Worm (Caenorhabditis elegans) whole organism, young adult: ENCODE data around the gene wnk-1.

ENCODE experiments used
- B0261.1 ChIP-seq: sonication (generic microtip); optimal IDR thresholded peaks from 2 replicates; lab custom pipeline; 2016; ENCODE audit warnings: mild to moderate bottlenecking, missing genetic modification characterization, moderate library complexity, missing compliant biosample characterization
- C06A6.2 ChIP-seq: fragments of 200-800 bp; sonication (Bioruptor generic); conservative IDR thresholded peaks from 2 replicates; pipeline ENCODE4 v1.3.6; 2022; ENCODE audit warnings: missing genetic modification characterization, missing compliant biosample characterization
- F10E7.11 ChIP-seq: sonication (generic microtip); optimal IDR thresholded peaks from 2 replicates; lab custom pipeline; 2017; ENCODE audit warnings: mild to moderate bottlenecking, missing genetic modification characterization, moderate library complexity, missing compliant biosample characterization
- F22D6.2 ChIP-seq: sonication (generic microtip); optimal IDR thresholded peaks from 2 replicates; lab custom pipeline; 2016; ENCODE audit warnings: mild to moderate bottlenecking, missing genetic modification characterization, missing compliant biosample characterization
- F49E8.2 ChIP-seq: sonication (generic microtip); optimal IDR thresholded peaks from 3 replicates; lab custom pipeline; 2017; ENCODE audit warnings: missing genetic modification characterization, mild to moderate bottlenecking, missing compliant biosample characterization, antibody characterized with exemption, moderate library complexity; ENCODE audit not compliant: insufficient read depth
- Y79H2A.3 ChIP-seq: fragments of 200-800 bp; sonication (Bioruptor generic); conservative IDR thresholded peaks from 2 replicates; pipeline ENCODE4 v1.3.6; 2022; ENCODE audit warnings: missing genetic modification reagents, missing genetic modification characterization, missing compliant biosample characterization
- aptf-2 ChIP-seq: fragments of 200-800 bp; sonication (Bioruptor generic); conservative IDR thresholded peaks from 2 replicates; pipeline ENCODE4 v1.3.6; 2022; ENCODE audit warnings: missing genetic modification reagents, missing genetic modification characterization, missing compliant biosample characterization
- aptf-3 ChIP-seq: fragments of 200-800 bp; sonication (Bioruptor generic); IDR thresholded peaks from 2 replicates; pipeline ENCODE4 v1.3.6; 2022; ENCODE audit warnings: missing genetic modification characterization, missing compliant biosample characterization
- attf-3 ChIP-seq: fragments of 200-800 bp; sonication (Bioruptor generic); conservative IDR thresholded peaks from 2 replicates; pipeline ENCODE4 v1.3.6; 2022; ENCODE audit warnings: missing genetic modification reagents, missing genetic modification characterization, missing compliant biosample characterization
- attf-5 ChIP-seq: fragments of 200-800 bp; sonication (Bioruptor generic); optimal IDR thresholded peaks from 2 replicates; lab custom pipeline; 2018; ENCODE audit warnings: mild to moderate bottlenecking, missing genetic modification characterization, missing compliant biosample characterization
- attf-6 ChIP-seq: fragments of 200-800 bp; sonication (Bioruptor generic); IDR thresholded peaks from 2 replicates; pipeline ENCODE4 v1.3.6; 2022; ENCODE audit warnings: missing genetic modification reagents, missing genetic modification characterization, missing compliant biosample characterization
- cebp-1 ChIP-seq, 2 experiments: fragments of 200-800 bp in 1 of 2; sonication (Bioruptor generic) in 1 of 2; sonication (generic microtip) in 1 of 2; IDR thresholded peaks in 1 of 2; optimal IDR thresholded peaks in 1 of 2; 2 replicates each; pipeline versions ENCODE4 v1.3.6 to Lab custom; 2017 to 2022; ENCODE audit warnings: missing compliant biosample characterization in 2 of 2, missing genetic modification characterization in 2 of 2, mild to moderate bottlenecking in 1 of 2, missing genetic modification reagents in 1 of 2, moderate library complexity in 1 of 2
- cebp-2 ChIP-seq: fragments of 200-800 bp; sonication (Bioruptor generic); IDR thresholded peaks from 2 replicates; pipeline ENCODE4 v1.3.6; 2022; ENCODE audit warnings: missing genetic modification characterization, missing compliant biosample characterization
- ceh-79 ChIP-seq: sonication (generic microtip); optimal IDR thresholded peaks from 2 replicates; lab custom pipeline; 2017; ENCODE audit warnings: mild to moderate bottlenecking, missing genetic modification characterization, missing compliant biosample characterization
- efl-1 ChIP-seq: fragments of 150-350 bp; optimal IDR thresholded peaks from 2 replicates; lab custom pipeline; 2014; ENCODE audit warnings: missing biosample characterization, missing genetic modification reagents, missing genetic modification characterization
- egrh-3 ChIP-seq: fragments of 200-800 bp; sonication (Bioruptor generic); IDR thresholded peaks from 2 replicates; pipeline ENCODE4 v1.3.6; 2022; ENCODE audit warnings: missing genetic modification reagents, missing genetic modification characterization, missing compliant biosample characterization
- ekl-4 ChIP-seq: fragments of 200-800 bp; sonication (Bioruptor generic); IDR thresholded peaks from 2 replicates; pipeline ENCODE4 v1.3.6; 2022; ENCODE audit warnings: missing genetic modification reagents, missing genetic modification characterization, missing compliant biosample characterization
- fkh-3 ChIP-seq: sonication (generic microtip); optimal IDR thresholded peaks from 2 replicates; lab custom pipeline; 2016; ENCODE audit warnings: mild to moderate bottlenecking, missing genetic modification characterization, missing compliant biosample characterization
- gei-17 ChIP-seq: fragments of 200-800 bp; sonication (Bioruptor generic); optimal IDR thresholded peaks from 2 replicates; lab custom pipeline; 2018; ENCODE audit warnings: mild to moderate bottlenecking, missing genetic modification characterization, missing compliant biosample characterization
- hmg-1.2 ChIP-seq: fragments of 200-800 bp; sonication (Bioruptor generic); IDR thresholded peaks from 2 replicates; pipeline ENCODE4 v1.3.6; 2022; ENCODE audit warnings: missing genetic modification reagents, missing genetic modification characterization, missing compliant biosample characterization
- hsf-1 ChIP-seq: fragments of 200-800 bp; sonication (Bioruptor generic); IDR thresholded peaks from 2 replicates; pipeline ENCODE4 v1.3.6; 2022; ENCODE audit warnings: missing genetic modification reagents, missing genetic modification characterization, missing compliant biosample characterization
- let-526 ChIP-seq: fragments of 200-800 bp; sonication (Bioruptor generic); IDR thresholded peaks from 2 replicates; pipeline ENCODE4 v1.3.6; 2022; ENCODE audit warnings: missing genetic modification reagents, missing genetic modification characterization, missing compliant biosample characterization
- let-607 ChIP-seq, 2 experiments: fragments of 200-800 bp in 1 of 2; sonication (Bioruptor generic) in 1 of 2; sonication (generic microtip) in 1 of 2; optimal IDR thresholded peaks; 2 replicates each; lab custom pipeline; 2016 to 2018; ENCODE audit warnings: mild to moderate bottlenecking in 2 of 2, missing compliant biosample characterization in 2 of 2, missing genetic modification characterization in 2 of 2, moderate library complexity in 2 of 2, missing genotype in 1 of 2
- lin-26 ChIP-seq: fragments of 200-800 bp; sonication (Bioruptor generic); IDR thresholded peaks from 2 replicates; pipeline ENCODE4 v1.3.6; 2022; ENCODE audit warnings: missing genetic modification reagents, missing genetic modification characterization, missing compliant biosample characterization
- lin-40 ChIP-seq: sonication (generic microtip); optimal IDR thresholded peaks from 2 replicates; lab custom pipeline; 2016; ENCODE audit warnings: missing genetic modification characterization, mild to moderate bottlenecking, missing compliant biosample characterization, missing genotype, missing genetic modification reagents
- lin-54 ChIP-seq: fragments of 200-800 bp; sonication (Bioruptor generic); optimal IDR thresholded peaks from 2 replicates; lab custom pipeline; 2018; ENCODE audit warnings: mild to moderate bottlenecking, missing genetic modification characterization, missing compliant biosample characterization
- madf-10 ChIP-seq: sonication (generic microtip); optimal IDR thresholded peaks from 2 replicates; lab custom pipeline; 2016; ENCODE audit warnings: mild to moderate bottlenecking, missing genetic modification characterization, missing compliant biosample characterization
- mxl-1 ChIP-seq: sonication (generic microtip); optimal IDR thresholded peaks from 2 replicates; lab custom pipeline; 2016; ENCODE audit warnings: missing genetic modification characterization, missing compliant biosample characterization
- nfya-1 ChIP-seq: sonication (generic microtip); optimal IDR thresholded peaks from 2 replicates; lab custom pipeline; 2017; ENCODE audit warnings: antibody characterized with exemption, missing compliant biosample characterization, missing genetic modification characterization, borderline replicate concordance; ENCODE audit not compliant: insufficient read depth
- nhr-27 ChIP-seq: fragments of 200-800 bp; sonication (Bioruptor generic); optimal IDR thresholded peaks from 2 replicates; lab custom pipeline; 2018; ENCODE audit warnings: mild to moderate bottlenecking, missing genetic modification characterization, moderate library complexity, missing compliant biosample characterization
- nhr-80 ChIP-seq: sonication (generic microtip); optimal IDR thresholded peaks from 2 replicates; lab custom pipeline; 2016; ENCODE audit warnings: missing genetic modification characterization, missing compliant biosample characterization
- nhr-90 ChIP-seq: sonication (generic microtip); optimal IDR thresholded peaks from 2 replicates; lab custom pipeline; 2016; ENCODE audit warnings: missing genotype, mild to moderate bottlenecking, missing genetic modification characterization, missing compliant biosample characterization
- pbrm-1 ChIP-seq: fragments of 200-800 bp; sonication (Bioruptor generic); IDR thresholded peaks from 2 replicates; pipeline ENCODE4 v1.3.6; 2022; ENCODE audit warnings: missing genetic modification reagents, missing genetic modification characterization, missing compliant biosample characterization
- pha-4 ChIP-seq: fragments of 150-350 bp; sonication (generic microtip); optimal IDR thresholded peaks from 2 replicates; lab custom pipeline; 2014; ENCODE audit warnings: missing biosample characterization, missing genetic modification reagents, missing genetic modification characterization
- rec-8 ChIP-seq, 2 experiments: sonication (generic microtip); optimal IDR thresholded peaks; 2 replicates each; lab custom pipeline; 2016; ENCODE audit warnings: mild to moderate bottlenecking in 2 of 2, missing genetic modification characterization in 2 of 2, missing genetic modification reagents in 2 of 2, missing genotype in 2 of 2, missing biosample characterization in 1 of 2, missing compliant biosample characterization in 1 of 2, moderate library complexity in 1 of 2
- repo-1 ChIP-seq: sonication (generic microtip); optimal IDR thresholded peaks from 2 replicates; lab custom pipeline; 2017; ENCODE audit warnings: mild to moderate bottlenecking, missing genetic modification characterization, missing compliant biosample characterization
- sdz-38 ChIP-seq: sonication (generic microtip); optimal IDR thresholded peaks from 2 replicates; lab custom pipeline; 2016; ENCODE audit warnings: missing genotype, missing genetic modification characterization, missing compliant biosample characterization
- sea-2 ChIP-seq: fragments of 200-800 bp; sonication (Bioruptor generic); IDR thresholded peaks from 2 replicates; pipeline ENCODE4 v1.3.6; 2022; ENCODE audit warnings: missing genetic modification characterization, missing compliant biosample characterization
- snpc-1.3 ChIP-seq: sonication (generic microtip); optimal IDR thresholded peaks from 2 replicates; lab custom pipeline; 2017; ENCODE audit warnings: missing genetic modification characterization, mild to moderate bottlenecking, missing compliant biosample characterization, antibody characterized with exemption, moderate library complexity, missing genotype, missing genetic modification reagents; ENCODE audit not compliant: insufficient read depth
- somi-1 ChIP-seq: fragments of 200-800 bp; sonication (Bioruptor generic); optimal IDR thresholded peaks from 2 replicates; lab custom pipeline; 2018; ENCODE audit warnings: mild to moderate bottlenecking, missing genetic modification characterization, missing compliant biosample characterization
- tbp1 ChIP-seq: fragments of 200-800 bp; sonication (Bioruptor generic); optimal IDR thresholded peaks from 2 replicates; lab custom pipeline; 2018; ENCODE audit warnings: mild to moderate bottlenecking, missing genetic modification characterization, missing compliant biosample characterization
- tbx-9 ChIP-seq: sonication (generic microtip); optimal IDR thresholded peaks from 2 replicates; lab custom pipeline; 2016; ENCODE audit warnings: borderline replicate concordance, missing genetic modification characterization, inconsistent platforms, missing compliant biosample characterization
- ztf-18 ChIP-seq: sonication (generic microtip); optimal IDR thresholded peaks from 2 replicates; lab custom pipeline; 2016; ENCODE audit warnings: missing genotype, mild to moderate bottlenecking, missing genetic modification characterization, missing compliant biosample characterization
- ztf-25 ChIP-seq: fragments of 200-800 bp; sonication (Bioruptor generic); IDR thresholded peaks from 2 replicates; pipeline ENCODE4 v1.3.6; 2022; ENCODE audit warnings: missing genetic modification reagents, missing genetic modification characterization, missing compliant biosample characterization
- ztf-6 ChIP-seq: fragments of 200-800 bp; sonication (Bioruptor generic); IDR thresholded peaks from 2 replicates; pipeline ENCODE4 v1.3.6; 2022; ENCODE audit warnings: missing genetic modification reagents, missing genetic modification characterization, missing compliant biosample characterization

Gene wnk-1

DNA sequence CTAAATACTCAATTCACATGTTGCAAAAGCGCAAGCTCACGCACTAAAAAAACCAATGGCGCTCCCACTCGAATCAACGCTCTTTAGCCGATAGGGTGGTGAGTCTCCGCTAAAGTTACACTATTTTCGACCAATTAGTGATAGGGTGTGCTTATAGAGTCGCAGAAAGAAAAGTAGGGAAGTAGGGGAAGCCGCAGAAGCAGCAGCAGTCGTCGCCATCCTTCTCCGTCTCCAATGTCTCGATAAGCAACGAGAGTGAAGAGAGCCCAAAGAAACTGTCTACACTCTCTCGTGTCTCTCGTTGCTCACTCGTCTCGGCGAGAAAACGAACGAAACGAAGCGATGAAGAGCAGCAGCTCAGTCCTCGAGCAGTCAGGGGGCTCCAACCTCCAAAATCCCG lies 3.1 kb upstream of the wnk-1 start (continued):
- TF ChIP-seq ztf-18 (tag; lab: Kevin White, UChicago) (no peak), F49E8.2 (tag; lab: Kevin White, UChicago) (no peak), attf-6 (GFP tag; lab: Robert Waterston, UW) (no peak), pha-4 (tag; lab: Kevin White, UChicago) (no peak), attf-3 (GFP tag; lab: Robert Waterston, UW) (no peak), tbx-9 (tag; lab: Kevin White, UChicago) (no peak), nfya-1 (tag; lab: Kevin White, UChicago) (no peak), ceh-79 (tag; lab: Kevin White, UChicago) (no peak), gei-17 (GFP tag; lab: Kevin White, UChicago) (no peak), somi-1 (GFP tag; lab: Kevin White, UChicago) (no peak), B0261.1 (no peak), fkh-3 (tag; lab: Kevin White, UChicago) (no peak), snpc-1.3 (tag; lab: Kevin White, UChicago) (no peak), tbp1 (GFP tag; lab: Kevin White, UChicago) (peak; percentile 7), hmg-1.2 (GFP tag; lab: Robert Waterston, UW) (peak; percentile 61; the same call in 1 of the 2 replicates), ekl-4 (GFP tag; lab: Robert Waterston, UW) (no peak)

ce11 chrIV:9198136-9198535 lies 1.8 kb upstream of the wnk-1 start:
- TF ChIP-seq C06A6.2 (GFP tag; lab: Robert Waterston, UW) (no peak), lin-54 (GFP tag; lab: Kevin White, UChicago) (peak; percentile 34), Y79H2A.3 (GFP tag; lab: Robert Waterston, UW) (0 out of 2 replicates have a peak, but pooled peaks have one; percentile 18), hmg-1.2 (GFP tag; lab: Robert Waterston, UW) (no peak; the same call in 1 of the 2 replicates), hsf-1 (peak; percentile 69; the same call in 1 of the 2 replicates), madf-10 (tag; lab: Kevin White, UChicago) (peak; percentile 17), lin-40 (peak; percentile 60), ceh-79 (tag; lab: Kevin White, UChicago) (no peak), nhr-90 (peak; percentile 18), let-526 (peak; percentile 78; the same call in 1 of the 2 replicates), ztf-6 (no peak), repo-1 (tag; lab: Kevin White, UChicago) (no peak), lin-26 (GFP tag; lab: Robert Waterston, UW) (0 out of 2 replicates have a peak, but pooled peaks have one; percentile 42), rec-8 (tag; optimal IDR thresholded peaks at IDR 0.05; lab: Kevin White, UChicago) (no peak), cebp-1 (GFP tag; IDR thresholded peaks at IDR 0.05; lab: Robert Waterston, UW) (no peak), cebp-1 (tag; optimal IDR thresholded peaks at IDR 0.05; lab: Kevin White, UChicago) (peak; percentile 70), snpc-1.3 (tag; lab: Kevin White, UChicago) (no peak), attf-5 (GFP tag; lab: Kevin White, UChicago) (peak; percentile 54), gei-17 (GFP tag; lab: Kevin White, UChicago) (no peak), nhr-27 (tag; lab: Kevin White, UChicago) (no peak), ztf-25 (GFP tag; lab: Robert Waterston, UW) (0 out of 2 replicates have a peak, but pooled peaks have one; percentile 24), egrh-3 (GFP tag; lab: Robert Waterston, UW) (no peak), nhr-80 (tag; lab: Kevin White, UChicago) (peak; percentile 69), let-607 (tag; optimal IDR thresholded peaks at IDR 0.05; lab: Kevin White, UChicago) (peak in 1 of 2 experiments; percentile 20), F22D6.2 (tag; lab: Kevin White, UChicago) (no peak), aptf-3 (GFP tag; lab: Robert Waterston, UW) (no peak), sdz-38 (tag; lab: Kevin White, UChicago) (no peak), pbrm-1 (0 out of 2 replicates have a peak, but pooled peaks have one; percentile 22), efl-1 (no peak), cebp-2 (GFP tag; lab: Robert Waterston, UW) (no peak), somi-1 (GFP tag; lab: Kevin White, UChicago) (peak; percentile 78), sea-2 (GFP tag; lab: Robert Waterston, UW) (no peak), F10E7.11 (tag; lab: Kevin White, UChicago) (no peak), aptf-2 (GFP tag; lab: Robert Waterston, UW) (no peak), mxl-1 (tag; lab: Kevin White, UChicago) (no peak)
